Worm (Caenorhabditis elegans): Measurements from ENCODE around the gene F22F1.3.

The F22F1.3 gene

ce11 chrX:8137779-8138178 is 25.1 kb downstream of the F22F1.3 start, which contains the start of gene C02B8.7:
Gene C02B8.7, minus strand, starts transcription at chrX:8137879.
- TF ChIP-seq ama-1 (optimal IDR thresholded peaks at IDR 0.05) (no peak), tbx-2 (tag; optimal IDR thresholded peaks at IDR 0.05) (no peak), nhr-237 (tag; optimal IDR thresholded peaks at IDR 0.05) (no peak), fkh-10 (GFP tag; optimal IDR thresholded peaks at IDR 0.05) (no peak), snpc-4 (tag; optimal IDR thresholded peaks at IDR 0.05) (no peak), ZK546.5 (tag; optimal IDR thresholded peaks at IDR 0.05) (no peak), elt-1 (tag; optimal IDR thresholded peaks at IDR 0.05) (no peak), nfya-1 (tag; optimal IDR thresholded peaks at IDR 0.05; ENCODE audit: insufficient read depth) (no peak), egl-27 (tag; optimal IDR thresholded peaks at IDR 0.05) (no peak), lsy-12 (tag; optimal IDR thresholded peaks at IDR 0.05) (no peak), daf-12 (tag; optimal IDR thresholded peaks at IDR 0.05) (no peak), pqm-1 (tag; optimal IDR thresholded peaks at IDR 0.05) (no peak), pha-4 (tag; optimal IDR thresholded peaks at IDR 0.05) (no peak), ztf-4 (tag; optimal IDR thresholded peaks at IDR 0.05) (no peak)

DNA sequence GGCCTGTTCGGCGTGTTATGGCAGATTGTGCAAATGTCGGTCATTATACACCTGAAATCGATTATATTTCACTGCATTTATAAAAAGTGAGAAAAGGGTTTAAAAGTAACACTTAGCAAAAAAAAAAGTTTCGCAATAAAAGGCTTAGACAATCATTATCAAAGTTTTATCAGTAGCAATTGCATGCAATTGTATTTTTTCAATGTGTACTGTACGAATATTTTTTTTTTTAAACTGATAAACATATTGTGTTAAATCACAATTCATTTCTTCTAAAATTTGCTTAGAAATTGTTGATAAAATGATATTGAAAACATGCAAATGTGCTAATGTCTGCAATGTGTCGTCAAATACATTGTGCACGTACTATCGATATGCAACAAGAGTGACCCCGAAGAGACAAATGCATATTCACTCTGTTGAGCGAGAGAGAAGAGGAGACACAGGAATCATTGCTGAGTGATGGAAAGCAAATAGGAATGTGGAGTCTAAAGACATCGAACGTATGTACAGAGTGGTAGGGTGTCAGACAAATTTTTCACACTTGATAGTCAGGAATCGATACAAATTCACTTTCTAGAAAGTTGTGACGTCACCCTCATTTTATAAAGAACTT is 26.5 kb downstream of the F22F1.3 start, which contains the start of gene C02B8.6:
TSS of gene C02B8.6 (minus strand) at position 51 of the 616 bp plus-strand sequence.
- peak; percentile 51 for TF ChIP-seq nfya-1 (tag; optimal IDR thresholded peaks at IDR 0.05; ENCODE audit: insufficient read depth)
- TF ChIP-seq egl-5 (tag; optimal IDR thresholded peaks at IDR 0.05) = no peak
- TF ChIP-seq fos-1 (tag; optimal IDR thresholded peaks at IDR 0.05) = no peak
- no peak for TF ChIP-seq nhr-28 (tag; optimal IDR thresholded peaks at IDR 0.05)
- TF ChIP-seq elt-2 (tag; optimal IDR thresholded peaks at IDR 0.05) = peak; percentile 70
- TF ChIP-seq lsy-12 (tag; optimal IDR thresholded peaks at IDR 0.05) = no peak
- TF ChIP-seq mdl-1 (tag; optimal IDR thresholded peaks at IDR 0.05) = no peak
- no peak for TF ChIP-seq mml-1 (tag; optimal IDR thresholded peaks at IDR 0.05)
- TF ChIP-seq snpc-4 (tag; optimal IDR thresholded peaks at IDR 0.05) = peak; percentile 12
- TF ChIP-seq nhr-23 (tag; optimal IDR thresholded peaks at IDR 0.05) = no peak
- no peak for TF ChIP-seq ceh-16 (tag; optimal IDR thresholded peaks at IDR 0.05)
- peak; percentile 14 for TF ChIP-seq lin-15B (tag; optimal IDR thresholded peaks at IDR 0.05)
- TF ChIP-seq hmg-11 (tag; optimal IDR thresholded peaks at IDR 0.05) = peak; percentile 53
- no peak for TF ChIP-seq elt-1 (tag; optimal IDR thresholded peaks at IDR 0.05)
- peak; percentile 64 for TF ChIP-seq pqm-1 (tag; optimal IDR thresholded peaks at IDR 0.05)
- peak; percentile 19 for TF ChIP-seq skn-1 (tag; optimal IDR thresholded peaks at IDR 0.05)
- no peak for TF ChIP-seq sea-2 (GFP tag; optimal IDR thresholded peaks at IDR 0.05)
- no peak for TF ChIP-seq nhr-43 (tag; optimal IDR thresholded peaks at IDR 0.05; ENCODE audit: poor library complexity, severe bottlenecking)
- TF ChIP-seq ztf-11 (tag; optimal IDR thresholded peaks at IDR 0.05) = no peak
- no peak for TF ChIP-seq aly-2 (tag; optimal IDR thresholded peaks at IDR 0.05)
- TF ChIP-seq pha-4 (tag; optimal IDR thresholded peaks at IDR 0.05) = peak; percentile 85
- TF ChIP-seq nhr-11 (tag; optimal IDR thresholded peaks at IDR 0.05) = no peak
- no peak for TF ChIP-seq nhr-67 (tag; optimal IDR thresholded peaks at IDR 0.05)
- no peak for TF ChIP-seq elt-3 (tag; optimal IDR thresholded peaks at IDR 0.05)
- no peak for TF ChIP-seq nhr-25 (tag; optimal IDR thresholded peaks at IDR 0.05)
- TF ChIP-seq jun-1 (tag; optimal IDR thresholded peaks at IDR 0.05) = no peak
- no peak for TF ChIP-seq nhr-12 (tag; optimal IDR thresholded peaks at IDR 0.05)
- TF ChIP-seq lin-39 (tag; optimal IDR thresholded peaks at IDR 0.05) = peak; percentile 60
- peak; percentile 73 for TF ChIP-seq ceh-28 (tag; optimal IDR thresholded peaks at IDR 0.05)
- no peak for TF ChIP-seq unc-39 (tag; optimal IDR thresholded peaks at IDR 0.05)

DNA sequence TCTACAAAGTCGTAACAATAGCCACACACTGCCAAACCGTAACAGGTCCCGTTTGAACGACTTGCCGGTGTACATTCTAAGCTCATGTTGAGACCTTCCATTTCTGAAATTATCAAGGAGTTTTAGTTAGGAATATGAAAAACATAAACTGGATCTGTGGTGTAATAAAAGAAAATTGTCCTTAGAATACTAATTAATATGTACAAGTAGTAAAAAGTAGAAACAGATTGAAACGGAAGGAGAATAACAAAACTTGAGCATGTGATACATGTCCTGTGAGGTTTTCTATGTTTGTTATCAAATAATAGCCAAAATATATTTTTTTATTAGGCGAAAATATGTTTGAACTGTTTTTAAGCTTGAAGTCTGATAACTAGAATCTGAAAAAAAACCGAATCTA is 33.3 kb downstream of the F22F1.3 start, which contains the start of gene frpr-1:
TSS of gene frpr-1 (minus strand) at position 101 of the 400 bp plus-strand sequence.
- TF ChIP-seq mdl-1 (tag; optimal IDR thresholded peaks at IDR 0.05) (no peak), nhr-76 (tag; optimal IDR thresholded peaks at IDR 0.05) (no peak), unc-39 (tag; optimal IDR thresholded peaks at IDR 0.05) (no peak), sea-2 (GFP tag; optimal IDR thresholded peaks at IDR 0.05) (no peak), R02D3.7 (tag; optimal IDR thresholded peaks at IDR 0.05) (no peak), elt-3 (tag; optimal IDR thresholded peaks at IDR 0.05) (no peak), elt-1 (tag; optimal IDR thresholded peaks at IDR 0.05) (no peak), unc-62 (GFP tag; optimal IDR thresholded peaks at IDR 0.05) (no peak), skn-1 (tag; optimal IDR thresholded peaks at IDR 0.05) (no peak), mml-1 (tag; optimal IDR thresholded peaks at IDR 0.05) (no peak), ceh-16 (tag; optimal IDR thresholded peaks at IDR 0.05) (no peak), ceh-82 (tag; optimal IDR thresholded peaks at IDR 0.05) (no peak), zag-1 (tag; optimal IDR thresholded peaks at IDR 0.05) (no peak), fkh-2 (tag; optimal IDR thresholded peaks at IDR 0.05) (no peak), nhr-43 (tag; optimal IDR thresholded peaks at IDR 0.05; ENCODE audit: poor library complexity, severe bottlenecking) (no peak), nhr-28 (tag; optimal IDR thresholded peaks at IDR 0.05) (no peak), elt-2 (tag; optimal IDR thresholded peaks at IDR 0.05) (no peak), ama-1 (optimal IDR thresholded peaks at IDR 0.05) (no peak), hmg-11 (tag; optimal IDR thresholded peaks at IDR 0.05) (no peak)
